Fruit fly (Drosophila melanogaster) whole organism, pupa: ENCODE measurements around the gene Naglu.
A peak's percentile ranks its signal among the peaks of the same experiment; 100 is the strongest.

Experiments used
- CG10348 ChIP-seq: fragments of 200-800 bp; sonication (Bioruptor generic); IDR thresholded peaks from 2 replicates; pipeline ENCODE4 v1.3.6; 2022; ENCODE audit warnings: missing biosample characterization, missing genetic modification characterization
- CG12605 ChIP-seq: fragments of 200-800 bp; sonication (Bioruptor generic); IDR thresholded peaks from 2 replicates; pipeline ENCODE4 v1.3.6; 2022; ENCODE audit warnings: missing biosample characterization, missing genetic modification characterization
- CG13204 ChIP-seq: fragments of 200-800 bp; sonication (Bioruptor generic); optimal IDR thresholded peaks from 2 replicates; lab custom pipeline; 2018; ENCODE audit warnings: missing biosample characterization, mild to moderate bottlenecking, missing genetic modification characterization, moderate library complexity
- CG14655 ChIP-seq: fragments of 200-800 bp; sonication (Bioruptor generic); optimal IDR thresholded peaks from 3 replicates; lab custom pipeline; 2017; ENCODE audit warnings: mild to moderate bottlenecking, missing biosample characterization, missing genetic modification reagents, missing genetic modification characterization
- CG15710 ChIP-seq: fragments of 200-800 bp; sonication (Bioruptor generic); optimal IDR thresholded peaks from 2 replicates; lab custom pipeline; 2018; ENCODE audit warnings: missing biosample characterization, mild to moderate bottlenecking, missing genetic modification characterization, moderate library complexity
- CG17806 ChIP-seq: fragments of 200-800 bp; sonication (Bioruptor generic); optimal IDR thresholded peaks from 2 replicates; lab custom pipeline; 2018; ENCODE audit warnings: missing biosample characterization, mild to moderate bottlenecking, missing genetic modification characterization, moderate library complexity
- CG32121 ChIP-seq: fragments of 200-800 bp; sonication (Bioruptor generic); IDR thresholded peaks from 2 replicates; pipeline ENCODE4 v1.3.6; 2022; ENCODE audit warnings: missing biosample characterization, missing genetic modification characterization
- CG34367 ChIP-seq: fragments of 200-800 bp; sonication (Bioruptor generic); optimal IDR thresholded peaks from 2 replicates; lab custom pipeline; 2018; ENCODE audit warnings: missing biosample characterization, mild to moderate bottlenecking, missing genetic modification characterization
- CG4496 ChIP-seq: fragments of 200-800 bp; sonication (Bioruptor generic); IDR thresholded peaks from 3 replicates; pipeline ENCODE4 v1.3.6; 2022; ENCODE audit warnings: missing biosample characterization, missing genetic modification characterization
- CG8159 ChIP-seq: fragments of 200-800 bp; sonication (Bioruptor generic); optimal IDR thresholded peaks from 3 replicates; lab custom pipeline; 2018; ENCODE audit warnings: missing biosample characterization, mild to moderate bottlenecking, missing genetic modification characterization, moderate library complexity
- CG8301 ChIP-seq: fragments of 200-800 bp; sonication (Bioruptor generic); optimal IDR thresholded peaks from 2 replicates; lab custom pipeline; 2018; ENCODE audit warnings: missing biosample characterization, mild to moderate bottlenecking, missing genetic modification characterization
- CG9948 ChIP-seq: fragments of 200-800 bp; sonication (Bioruptor generic); optimal IDR thresholded peaks from 2 replicates; lab custom pipeline; 2018; ENCODE audit warnings: missing biosample characterization, mild to moderate bottlenecking, missing genetic modification characterization, moderate library complexity
- D1 ChIP-seq: fragments of 200-800 bp; sonication (Bioruptor generic); optimal IDR thresholded peaks from 2 replicates; lab custom pipeline; 2018; ENCODE audit warnings: missing biosample characterization, mild to moderate bottlenecking, missing genetic modification characterization, moderate library complexity
- EcR ChIP-seq: fragments of 200-800 bp; sonication (Bioruptor generic); optimal IDR thresholded peaks from 3 replicates; lab custom pipeline; 2019; ENCODE audit warnings: missing biosample characterization, missing genetic modification characterization, mild to moderate bottlenecking, moderate library complexity, missing genetic modification reagents
- Ets98B ChIP-seq: fragments of 200-800 bp; sonication (Bioruptor generic); IDR thresholded peaks from 2 replicates; pipeline ENCODE4 v1.3.6; 2022; ENCODE audit warnings: missing biosample characterization, missing genetic modification characterization
- Pif1A ChIP-seq: fragments of 200-800 bp; sonication (Bioruptor generic); optimal IDR thresholded peaks from 3 replicates; lab custom pipeline; 2016; ENCODE audit warnings: missing biosample characterization, missing genetic modification characterization
- Pif1B ChIP-seq: fragments of 200-800 bp; sonication (Bioruptor generic); optimal IDR thresholded peaks from 3 replicates; lab custom pipeline; 2016; ENCODE audit warnings: missing biosample characterization, missing genetic modification characterization
- Snoo ChIP-seq: fragments of 200-800 bp; sonication (Bioruptor generic); optimal IDR thresholded peaks from 3 replicates; lab custom pipeline; 2017; ENCODE audit warnings: missing biosample characterization, mild to moderate bottlenecking, missing genetic modification characterization, inconsistent platforms
- fd96Ca ChIP-seq: fragments of 200-800 bp; sonication (Bioruptor generic); IDR thresholded peaks from 3 replicates; pipeline ENCODE4 v1.3.6; 2022; ENCODE audit warnings: missing biosample characterization, missing genetic modification characterization
- gl ChIP-seq: fragments of 200-800 bp; sonication (Bioruptor generic); optimal IDR thresholded peaks from 2 replicates; lab custom pipeline; 2018; ENCODE audit warnings: missing biosample characterization, mild to moderate bottlenecking, missing genetic modification characterization
- rn ChIP-seq: fragments of 200-800 bp; sonication (Bioruptor generic); IDR thresholded peaks from 2 replicates; pipeline ENCODE4 v1.3.6; 2022; ENCODE audit warnings: missing biosample characterization, missing genetic modification characterization

The Naglu gene

dm6 chr2L:8419382-8419940 is 7.8 kb upstream of the Naglu start:
- TF ChIP-seq CG8301 (tag; lab: Kevin White, UChicago) (no peak), Pif1A (no peak), CG32121 (GFP tag; lab: Robert Waterston, UW) (no peak), CG4496 (GFP tag; lab: Robert Waterston, UW) (peak; percentile 43; the same call in 1 of the 3 replicates), CG34367 (tag; lab: Kevin White, UChicago) (no peak), Pif1B (GFP tag; lab: Kevin White, UChicago) (no peak), CG17806 (no peak), CG13204 (peak; percentile 75), fd96Ca (no peak), CG14655 (GFP tag; lab: Kevin White, UChicago) (peak; percentile 1), Ets98B (GFP tag; lab: Robert Waterston, UW) (no peak), CG8159 (tag; lab: Kevin White, UChicago) (no peak), CG15710 (tag; lab: Kevin White, UChicago) (peak; percentile 28), rn (GFP tag; lab: Robert Waterston, UW) (no peak), D1 (no peak), EcR (GFP tag; lab: Kevin White, UChicago) (peak; percentile 94), CG9948 (tag; lab: Kevin White, UChicago) (no peak), Snoo (tag; lab: Kevin White, UChicago) (no peak), CG10348 (GFP tag; lab: Robert Waterston, UW) (no peak), CG12605 (GFP tag; lab: Robert Waterston, UW) (0 out of 2 replicates have a peak, but pooled peaks have one; percentile 18), gl (tag; lab: Kevin White, UChicago) (peak; percentile 58)

- TF ChIP-seq CG15710 (tag; lab: Kevin White, UChicago) (no peak), gl (tag; lab: Kevin White, UChicago) (peak; percentile 44), CG17806 (no peak), CG13204 (peak; percentile 18)
- TF ChIP-seq, all 21 proteins: peak for 2
Observed at dm6 chr2L:8418113-8418885, 6.6 kb upstream of the Naglu start.

- no peak for TF ChIP-seq CG15710 (tag; lab: Kevin White, UChicago)
- TF ChIP-seq gl (tag; lab: Kevin White, UChicago), result no peak
- TF ChIP-seq EcR (GFP tag; lab: Kevin White, UChicago), result no peak
- TF ChIP-seq CG34367 (tag; lab: Kevin White, UChicago), result no peak
- no peak for TF ChIP-seq fd96Ca
- no peak for TF ChIP-seq Pif1B (GFP tag; lab: Kevin White, UChicago)
Observed at dm6 chr2L:8417562-8417961, 5.9 kb upstream of the Naglu start.

dm6 chr2L:8416350-8417046 is 4.8 kb upstream of the Naglu start:
- TF ChIP-seq gl (tag; lab: Kevin White, UChicago), result peak; percentile 61
- TF ChIP-seq CG13204, result peak; percentile 66
- no peak for TF ChIP-seq CG10348 (GFP tag; lab: Robert Waterston, UW)
- peak; percentile 19; the same call in 1 of the 2 replicates for TF ChIP-seq CG32121 (GFP tag; lab: Robert Waterston, UW)
- peak; percentile 60 for TF ChIP-seq CG15710 (tag; lab: Kevin White, UChicago)
- peak; percentile 65 for TF ChIP-seq CG4496 (GFP tag; lab: Robert Waterston, UW)
- peak; percentile 69 for TF ChIP-seq CG8159 (tag; lab: Kevin White, UChicago)
- peak; percentile 97 for TF ChIP-seq EcR (GFP tag; lab: Kevin White, UChicago)
- TF ChIP-seq fd96Ca, result 0 out of 3 replicates have a peak, but pooled peaks have one; percentile 62
- peak; percentile 59 for TF ChIP-seq CG8301 (tag; lab: Kevin White, UChicago)
- peak; percentile 35; the same call in 1 of the 2 replicates for TF ChIP-seq CG12605 (GFP tag; lab: Robert Waterston, UW)
- TF ChIP-seq CG14655 (GFP tag; lab: Kevin White, UChicago), result peak; percentile 72
- no peak for TF ChIP-seq rn (GFP tag; lab: Robert Waterston, UW)
- TF ChIP-seq Pif1A, result peak; percentile 82
- peak; percentile 68 for TF ChIP-seq Pif1B (GFP tag; lab: Kevin White, UChicago)
- TF ChIP-seq Ets98B (GFP tag; lab: Robert Waterston, UW), result peak; percentile 30; the same call in 1 of the 2 replicates
- peak; percentile 0 for TF ChIP-seq D1
- TF ChIP-seq CG9948 (tag; lab: Kevin White, UChicago), result peak; percentile 65
- peak; percentile 69 for TF ChIP-seq Snoo (tag; lab: Kevin White, UChicago)
- TF ChIP-seq CG34367 (tag; lab: Kevin White, UChicago), result peak; percentile 61
- peak; percentile 65 for TF ChIP-seq CG17806
